Fruit fly (Drosophila melanogaster) ovary, adult (tissue): ENCODE measurements around the gene CG15336.
A peak's percentile ranks its signal among the peaks of the same experiment; 100 is the strongest.

ENCODE experiments used
- CG17801 ChIP-seq: fragments of 200-800 bp; optimal IDR thresholded peaks from 2 replicates; lab custom pipeline; 2019; ENCODE audit warnings: missing biosample characterization, mild to moderate bottlenecking, missing genetic modification characterization, moderate library complexity; ENCODE audit not compliant: partially characterized antibody

CG15336 gene

DNA sequence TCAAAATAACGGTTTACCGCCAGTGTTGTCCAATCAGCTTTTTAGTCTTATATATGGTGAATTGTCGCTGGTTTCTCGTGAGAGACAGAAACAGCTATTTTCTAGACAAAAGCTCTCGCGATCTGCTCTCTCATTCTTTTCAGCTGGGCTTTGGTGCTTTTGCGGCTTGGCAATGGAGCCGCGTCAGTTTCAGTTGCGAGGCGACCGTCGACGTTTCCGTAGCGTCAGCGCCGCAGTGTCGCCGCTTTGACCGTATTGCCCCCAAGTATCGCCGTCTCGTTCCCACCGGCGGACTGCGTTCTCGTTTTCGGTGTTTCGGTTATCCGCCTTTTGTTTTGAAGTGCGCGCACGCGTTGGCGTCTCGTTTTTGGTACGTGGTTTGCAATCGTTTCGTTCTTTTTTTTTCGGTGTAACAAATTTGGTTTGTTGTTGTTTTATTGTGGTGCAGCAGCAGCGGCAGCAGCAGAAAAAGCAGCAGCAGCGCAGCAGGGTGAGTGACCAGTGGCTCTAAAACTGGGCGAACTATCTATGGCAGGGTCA is 45.3 kb downstream of the CG15336 start:
- peak; percentile 83 for TF ChIP-seq CG17801 (GFP tag; lab: Kevin White, UChicago)

DNA sequence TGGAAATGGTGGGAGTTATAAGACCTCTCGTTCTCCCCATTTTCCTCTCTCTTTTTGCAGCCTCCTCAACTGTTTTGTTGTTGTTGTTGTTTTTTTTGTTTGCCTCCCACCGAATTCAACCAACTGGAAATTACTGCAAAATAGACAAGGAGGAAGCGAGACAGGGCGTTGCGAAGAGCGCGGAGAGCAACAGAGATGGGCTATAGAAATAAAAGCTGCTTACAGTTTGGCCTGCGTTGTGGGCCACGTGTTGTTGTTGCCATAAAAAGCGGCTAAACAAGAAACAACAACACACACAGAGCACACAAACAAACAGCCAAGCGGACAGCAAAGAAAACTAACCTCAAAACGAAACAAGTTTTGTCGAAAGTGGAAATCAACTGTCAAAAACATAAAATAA is 46.8 kb downstream of the CG15336 start:
- no peak for TF ChIP-seq CG17801 (GFP tag; lab: Kevin White, UChicago)

DNA sequence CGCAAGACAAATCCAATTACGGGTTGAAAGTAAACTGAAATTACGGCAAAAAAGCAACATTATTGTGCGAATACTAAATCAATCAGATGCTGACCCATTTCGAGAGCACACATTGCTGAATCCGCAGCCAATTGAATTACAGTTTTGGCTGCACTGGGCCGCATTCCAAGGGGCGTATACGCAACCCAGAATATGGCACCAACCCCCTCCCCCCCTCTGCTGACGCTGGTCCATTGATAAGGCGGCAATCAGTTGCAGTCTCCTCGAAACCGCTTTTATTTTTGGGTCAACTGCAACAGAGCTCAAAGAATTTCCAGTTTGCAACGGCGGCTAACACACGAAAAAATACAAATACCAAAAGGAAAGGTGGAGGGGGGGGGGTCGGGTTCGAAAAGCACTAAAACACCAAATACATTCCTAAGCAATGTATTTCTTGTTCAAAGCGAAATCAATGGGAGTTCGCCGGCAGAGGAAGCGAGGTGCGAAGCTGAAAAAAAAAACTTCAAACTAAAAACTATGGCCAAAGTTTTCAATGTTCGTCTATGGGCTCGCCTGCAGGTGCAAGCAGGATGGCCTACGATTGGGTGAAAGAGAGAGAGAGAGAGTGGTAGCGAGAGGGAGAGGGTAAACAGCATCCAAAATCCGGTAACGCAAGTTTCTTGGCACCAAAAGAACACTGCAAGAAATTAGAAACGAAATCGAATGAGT is 47.9 kb downstream of the CG15336 start:
- TF ChIP-seq CG17801 (GFP tag; lab: Kevin White, UChicago) = no peak

DNA sequence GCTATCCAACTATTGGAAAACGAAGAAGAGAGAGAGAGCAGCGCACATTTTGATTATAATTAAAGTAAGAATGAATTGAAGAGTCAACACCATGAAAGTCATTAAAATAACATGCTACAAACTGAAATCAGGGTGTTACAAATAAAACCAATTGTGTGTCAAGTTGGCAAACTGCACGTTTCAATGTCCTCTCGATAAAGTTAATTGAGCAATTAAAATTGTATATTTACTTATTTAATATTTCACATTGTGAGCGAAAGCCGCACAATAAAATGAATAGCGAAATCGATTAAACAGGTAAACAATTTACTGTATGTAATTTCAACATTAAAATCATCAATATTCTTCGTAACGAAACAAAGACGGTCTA is 48.4 kb downstream of the CG15336 start:
- no peak for TF ChIP-seq CG17801 (GFP tag; lab: Kevin White, UChicago)

DNA sequence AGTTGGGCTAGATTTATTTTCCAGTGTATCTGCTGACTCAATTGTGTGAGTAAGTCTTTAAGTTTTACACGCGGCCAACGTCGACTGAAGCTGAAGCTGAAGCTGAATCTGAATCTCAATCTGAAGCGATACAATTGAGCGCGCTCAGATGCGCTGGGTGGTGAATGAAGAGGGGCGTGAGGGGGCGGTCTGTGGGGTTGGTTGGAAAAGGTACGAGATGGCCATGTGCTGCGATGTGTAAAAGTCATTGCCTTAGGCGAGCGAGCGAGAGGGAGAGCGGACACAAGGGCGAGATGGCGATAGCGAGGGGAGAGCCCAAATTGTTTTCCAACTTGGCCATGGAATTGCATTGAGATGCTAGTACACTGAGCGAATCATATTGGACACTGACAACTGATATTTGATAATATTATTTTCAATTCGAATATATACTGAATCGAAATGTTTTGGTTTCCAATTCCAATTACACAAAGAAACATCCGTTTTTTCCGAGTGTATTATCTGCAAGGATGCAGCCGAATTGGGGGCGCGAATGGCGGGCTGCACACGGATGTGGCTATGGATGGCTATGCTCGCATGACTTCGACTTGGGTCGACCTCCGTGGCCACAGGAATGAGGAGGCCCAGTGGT is 49.0 kb downstream of the CG15336 start:
- TF ChIP-seq CG17801 (GFP tag; lab: Kevin White, UChicago) = no peak
